Fruit fly (Drosophila melanogaster): ENCODE measurements around the gene CG43438.

CG43438 gene

dm6 chr2L:11535845-11536244 lies at the start of gene CG43438:
TSS of gene CG43438 (plus strand) at chr2L:11536145.
- TF ChIP-seq noc (tag; optimal IDR thresholded peaks at IDR 0.05) = no peak

- TF ChIP-seq noc (tag; optimal IDR thresholded peaks at IDR 0.05) = no peak
Measured at dm6 chr2L:11488465-11489037, 47.4 kb upstream of the CG43438 start.

dm6 chr2L:11493933-11494332 lies 42.0 kb upstream of the CG43438 start:
- TF ChIP-seq noc (tag; optimal IDR thresholded peaks at IDR 0.05) = no peak

- TF ChIP-seq noc (tag; optimal IDR thresholded peaks at IDR 0.05) = no peak
Measured at dm6 chr2L:11498839-11499238, 37.1 kb upstream of the CG43438 start, which contains the start of gene Cog8. TSS of gene Cog8 (minus strand) at chr2L:11498948.

- no peak for TF ChIP-seq noc (tag; optimal IDR thresholded peaks at IDR 0.05)
Measured at dm6 chr2L:11500649-11501048, 35.3 kb upstream of the CG43438 start.

dm6 chr2L:11501427-11501968 lies 34.4 kb upstream of the CG43438 start, which contains the start of gene spz4:
TSS of gene spz4 (plus strand) at chr2L:11501715.
- no peak for TF ChIP-seq noc (tag; optimal IDR thresholded peaks at IDR 0.05)

- no peak for TF ChIP-seq noc (tag; optimal IDR thresholded peaks at IDR 0.05)
Measured at dm6 chr2L:11502698-11503097, 33.2 kb upstream of the CG43438 start.

- TF ChIP-seq noc (tag; optimal IDR thresholded peaks at IDR 0.05) = no peak
Measured at dm6 chr2L:11504896-11505569, 30.9 kb upstream of the CG43438 start.

dm6 chr2L:11516526-11517441 lies 19.2 kb upstream of the CG43438 start, which contains the start of the genes Dlg5 and CG4970:
TSS of gene Dlg5 (minus strand) at chr2L:11517081.
TSS of gene CG4970 (plus strand) at chr2L:11517391.
- no peak for TF ChIP-seq noc (tag; optimal IDR thresholded peaks at IDR 0.05)

dm6 chr2L:11519532-11519931 lies 16.4 kb upstream of the CG43438 start, which contains the start of gene CG14929:
TSS of gene CG14929 (plus strand) at chr2L:11519832.
- no peak for TF ChIP-seq noc (tag; optimal IDR thresholded peaks at IDR 0.05)

dm6 chr2L:11521185-11521584 lies 14.8 kb upstream of the CG43438 start, which contains the start of gene CG14930:
TSS of gene CG14930 (minus strand) at chr2L:11521285.
- no peak for TF ChIP-seq noc (tag; optimal IDR thresholded peaks at IDR 0.05)

- TF ChIP-seq noc (tag; optimal IDR thresholded peaks at IDR 0.05) = no peak
Measured at dm6 chr2L:11522676-11523075, 13.3 kb upstream of the CG43438 start, which contains the start of gene CG43153. TSS of gene CG43153 (minus strand) at chr2L:11522776.

dm6 chr2L:11528129-11528589 lies 7.8 kb upstream of the CG43438 start, which contains the start of gene CG31705:
TSS of gene CG31705 (minus strand) at chr2L:11528205.
- peak; percentile 87 for TF ChIP-seq noc (tag; optimal IDR thresholded peaks at IDR 0.05)

- no peak for TF ChIP-seq noc (tag; optimal IDR thresholded peaks at IDR 0.05)
Measured at dm6 chr2L:11530952-11531351, 5.0 kb upstream of the CG43438 start, which contains the start of gene CG31706. TSS of gene CG31706 (minus strand) at chr2L:11531052.

dm6 chr2L:11531520-11531919 lies 4.4 kb upstream of the CG43438 start, which contains the start of gene CG34162:
TSS of gene CG34162 (plus strand) at chr2L:11531820.
- no peak for TF ChIP-seq noc (tag; optimal IDR thresholded peaks at IDR 0.05)
